Worm (Caenorhabditis elegans) whole organism, L1 larva: ENCODE measurements around the gene gtf-2H1.
A peak's percentile ranks its signal among the peaks of the same experiment; 100 is the strongest.

Source experiments
- elt-2 ChIP-seq: sonication (generic microtip); optimal IDR thresholded peaks from 2 replicates; lab custom pipeline; 2016; ENCODE audit warnings: missing genetic modification characterization, mild to moderate bottlenecking, inconsistent platforms, missing compliant biosample characterization, missing genetic modification reagents
- elt-3 ChIP-seq, 6 experiments: fragments of 150-350 bp in 1 of 6; sonication (generic microtip); optimal IDR thresholded peaks; 2 replicates each; lab custom pipeline; 2017 to 2018; ENCODE audit warnings: missing biosample characterization in 6 of 6, missing genetic modification characterization in 6 of 6, inconsistent platforms in 1 of 6
- fkh-10 ChIP-seq: sonication (generic microtip); optimal IDR thresholded peaks from 2 replicates; lab custom pipeline; 2017; ENCODE audit warnings: missing biosample characterization, missing genetic modification reagents, missing genetic modification characterization
- fos-1 ChIP-seq: fragments of 150-350 bp; optimal IDR thresholded peaks from 2 replicates; lab custom pipeline; 2014; ENCODE audit warnings: missing biosample characterization, missing genetic modification characterization
- jun-1 ChIP-seq: fragments of 150-350 bp; optimal IDR thresholded peaks from 2 replicates; lab custom pipeline; 2014; ENCODE audit warnings: missing biosample characterization, missing genetic modification reagents, missing genetic modification characterization
- lin-15B ChIP-seq: fragments of 150-350 bp; sonication (generic microtip); optimal IDR thresholded peaks from 3 replicates; lab custom pipeline; 2014; ENCODE audit warnings: missing biosample characterization, missing genetic modification characterization
- lsy-2 ChIP-seq, 2 experiments: fragments of 150-350 bp; optimal IDR thresholded peaks; 2 replicates each; lab custom pipeline; 2014; ENCODE audit warnings: missing biosample characterization in 2 of 2, missing genetic modification characterization in 2 of 2
- nhr-12 ChIP-seq: sonication (generic microtip); optimal IDR thresholded peaks from 2 replicates; lab custom pipeline; 2017; ENCODE audit warnings: missing biosample characterization, missing genetic modification characterization
- nhr-237 ChIP-seq: fragments of 150-350 bp; optimal IDR thresholded peaks from 2 replicates; lab custom pipeline; 2014; ENCODE audit warnings: missing biosample characterization, missing genetic modification characterization
- nhr-84 ChIP-seq: sonication (generic microtip); optimal IDR thresholded peaks from 2 replicates; lab custom pipeline; 2017; ENCODE audit warnings: missing biosample characterization, missing genetic modification characterization
- swsn-7 ChIP-seq: sonication (generic microtip); optimal IDR thresholded peaks from 2 replicates; lab custom pipeline; 2016; ENCODE audit warnings: missing genetic modification characterization, missing compliant biosample characterization
- unc-62 ChIP-seq: fragments of 150-350 bp; optimal IDR thresholded peaks from 2 replicates; lab custom pipeline; 2014; ENCODE audit warnings: missing biosample characterization, missing genetic modification reagents, missing genetic modification characterization
- unc-98 ChIP-seq: fragments of 200-800 bp; sonication (Bioruptor generic); IDR thresholded peaks from 2 replicates; pipeline ENCODE4 v1.3.6; 2022; ENCODE audit warnings: missing genetic modification characterization, missing compliant biosample characterization
- zag-1 ChIP-seq: fragments of 150-350 bp; optimal IDR thresholded peaks from 2 replicates; lab custom pipeline; 2014; ENCODE audit warnings: missing biosample characterization, missing genetic modification characterization

DNA sequence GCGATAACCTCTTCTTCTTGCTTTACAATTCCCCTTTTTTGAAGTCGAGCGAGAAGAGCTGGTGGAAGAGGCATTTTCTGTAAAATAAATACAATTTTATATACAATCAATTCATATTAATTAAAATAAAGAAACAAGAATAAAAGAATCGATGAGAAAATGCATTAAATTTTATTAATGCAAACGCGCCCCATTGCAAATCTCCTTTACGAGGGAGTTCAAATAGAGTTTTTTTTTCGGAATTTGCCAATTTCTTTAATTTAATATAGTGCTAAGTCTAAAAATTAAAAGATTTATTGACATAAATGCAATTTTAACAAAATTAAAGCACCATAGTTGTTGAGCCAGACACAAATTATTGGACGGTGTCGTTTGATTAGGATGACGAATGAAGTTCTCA, 30.0 kb upstream of the gtf-2H1 start, which contains the start of gene pqbp-1.1:
- TF ChIP-seq lin-15B (tag; lab: Kevin White, UChicago) (no peak), elt-3 (tag; optimal IDR thresholded peaks at IDR 0.05; lab: Kevin White, UChicago) (peak in 1 of 6 experiments; percentile 24), unc-62 (GFP tag; lab: Kevin White, UChicago) (no peak), jun-1 (tag; lab: Kevin White, UChicago) (peak; percentile 3), fos-1 (peak; percentile 42), fkh-10 (GFP tag; lab: Kevin White, UChicago) (peak; percentile 42), unc-98 (GFP tag; lab: Robert Waterston, UW) (no peak), nhr-237 (peak; percentile 23), nhr-12 (tag; lab: Kevin White, UChicago) (no peak), elt-2 (tag; lab: Kevin White, UChicago) (no peak), zag-1 (tag; lab: Kevin White, UChicago) (no peak), swsn-7 (tag; lab: Kevin White, UChicago) (peak; percentile 55), nhr-84 (tag; lab: Kevin White, UChicago) (no peak), lsy-2 (tag; optimal IDR thresholded peaks at IDR 0.05; lab: Kevin White, UChicago) (peak; percentile 76 to 82)
